Fruit fly (Drosophila melanogaster): ENCODE measurements around the gene SP1029.

Gene SP1029

dm6 chr3R:29228745-29229448, 21.4 kb downstream of the SP1029 start, which contains the start of gene Usp1 (continued):
- peak; percentile 8 for TF ChIP-seq sug (tag; optimal IDR thresholded peaks at IDR 0.05)
- TF ChIP-seq CG11093 (GFP tag; IDR thresholded peaks at IDR 0.05): no peak
- TF ChIP-seq zen (tag; optimal IDR thresholded peaks at IDR 0.05): peak; percentile 47
- TF ChIP-seq az2 (GFP tag; optimal IDR thresholded peaks at IDR 0.05): no peak
- no peak for TF ChIP-seq Chrac-16 (GFP tag; optimal IDR thresholded peaks at IDR 0.05)
- no peak for TF ChIP-seq tll (GFP tag; optimal IDR thresholded peaks at IDR 0.05)
- no peak for TF ChIP-seq CG3281 (GFP tag; optimal IDR thresholded peaks at IDR 0.05)
- no peak for TF ChIP-seq CG15696 (tag; optimal IDR thresholded peaks at IDR 0.05)
- no peak for TF ChIP-seq dimm (GFP tag; IDR thresholded peaks at IDR 0.05)
- no peak for TF ChIP-seq CG11085 (GFP tag; IDR thresholded peaks at IDR 0.05)
- no peak for TF ChIP-seq tio (GFP tag; optimal IDR thresholded peaks at IDR 0.05)
- TF ChIP-seq CG10147 (GFP tag; optimal IDR thresholded peaks at IDR 0.05): no peak
- TF ChIP-seq oc (tag; optimal IDR thresholded peaks at IDR 0.05): no peak
- TF ChIP-seq CG4707 (GFP tag; optimal IDR thresholded peaks at IDR 0.05): no peak
- TF ChIP-seq CG34224 (GFP tag; IDR thresholded peaks at IDR 0.05; ENCODE audit: partially characterized antibody): peak; percentile 95
- no peak for TF ChIP-seq CG4404 (GFP tag; IDR thresholded peaks at IDR 0.05)
- no peak for TF ChIP-seq CG6683 (GFP tag; optimal IDR thresholded peaks at IDR 0.05)
- TF ChIP-seq kni (GFP tag; optimal IDR thresholded peaks at IDR 0.05): peak; percentile 4
- peak; percentile 73 for TF ChIP-seq D (optimal IDR thresholded peaks at IDR 0.05)
- TF ChIP-seq D (GFP tag; optimal IDR thresholded peaks at IDR 0.05): no peak
- no peak for TF ChIP-seq CG14965 (GFP tag; optimal IDR thresholded peaks at IDR 0.05; ENCODE audit: borderline replicate concordance)
- no peak for TF ChIP-seq CG2678 (tag; optimal IDR thresholded peaks at IDR 0.05)
- no peak for TF ChIP-seq CG17912 (GFP tag; optimal IDR thresholded peaks at IDR 0.05)
- no peak for TF ChIP-seq CG6254 (GFP tag; optimal IDR thresholded peaks at IDR 0.05)
- TF ChIP-seq Elba2 (GFP tag; optimal IDR thresholded peaks at IDR 0.05): no peak
- TF ChIP-seq CG12942 (GFP tag; optimal IDR thresholded peaks at IDR 0.05): no peak
- TF ChIP-seq CG9797 (GFP tag; optimal IDR thresholded peaks at IDR 0.05): peak; percentile 44
- peak; percentile 96 for TF ChIP-seq amos (GFP tag; IDR thresholded peaks at IDR 0.05; ENCODE audit: partially characterized antibody)
- TF ChIP-seq CG1529 (GFP tag; optimal IDR thresholded peaks at IDR 0.05): no peak
- peak; percentile 86 for TF ChIP-seq Doc3 (GFP tag; IDR thresholded peaks at IDR 0.05; ENCODE audit: partially characterized antibody)
- TF ChIP-seq CG18599 (GFP tag; optimal IDR thresholded peaks at IDR 0.05): no peak
- no peak for TF ChIP-seq vfl (GFP tag; optimal IDR thresholded peaks at IDR 0.05)
- TF ChIP-seq ems (GFP tag; optimal IDR thresholded peaks at IDR 0.05): no peak
- no peak for TF ChIP-seq eyg (GFP tag; optimal IDR thresholded peaks at IDR 0.05)
- no peak for TF ChIP-seq Fer1 (GFP tag; optimal IDR thresholded peaks at IDR 0.05)
- TF ChIP-seq shn (GFP tag; optimal IDR thresholded peaks at IDR 0.05): no peak
- no peak for TF ChIP-seq Rx (GFP tag; IDR thresholded peaks at IDR 0.05)
- peak; percentile 92 for TF ChIP-seq CG4617 (GFP tag; optimal IDR thresholded peaks at IDR 0.05; ENCODE audit: borderline replicate concordance)
- TF ChIP-seq Atf6 (GFP tag; IDR thresholded peaks at IDR 0.05): no peak
- TF ChIP-seq CG16813 (GFP tag; IDR thresholded peaks at IDR 0.05; ENCODE audit: partially characterized antibody): peak; percentile 97
- no peak for TF ChIP-seq Antp (GFP tag; optimal IDR thresholded peaks at IDR 0.05)
- TF ChIP-seq pnt (GFP tag; optimal IDR thresholded peaks at IDR 0.05): no peak
- TF ChIP-seq Meics (GFP tag; optimal IDR thresholded peaks at IDR 0.05): no peak
- TF ChIP-seq CG2712 (tag; optimal IDR thresholded peaks at IDR 0.05): no peak
- no peak for TF ChIP-seq lola (GFP tag; optimal IDR thresholded peaks at IDR 0.05)
- no peak for TF ChIP-seq D19B (GFP tag; optimal IDR thresholded peaks at IDR 0.05)
- no peak for TF ChIP-seq mam (GFP tag; optimal IDR thresholded peaks at IDR 0.05)
- TF ChIP-seq ATbp (GFP tag; optimal IDR thresholded peaks at IDR 0.05): no peak
- no peak for TF ChIP-seq Hr51 (GFP tag; optimal IDR thresholded peaks at IDR 0.05)
